Worm (Caenorhabditis elegans) whole organism, early embryonic: Measurements from ENCODE around the gene F53B3.6.

Source experiments
- B0310.2 ChIP-seq: sonication (generic microtip); optimal IDR thresholded peaks from 2 replicates; lab custom pipeline; 2016; ENCODE audit warnings: mild to moderate bottlenecking, missing genetic modification characterization, missing compliant biosample characterization
- F13C5.2 ChIP-seq: sonication (generic microtip); optimal IDR thresholded peaks from 2 replicates; lab custom pipeline; 2017; ENCODE audit warnings: mild to moderate bottlenecking, missing genetic modification characterization, inconsistent platforms, missing compliant biosample characterization
- aly-1 ChIP-seq: sonication (generic microtip); optimal IDR thresholded peaks from 2 replicates; lab custom pipeline; 2016; ENCODE audit warnings: missing genetic modification characterization, missing compliant biosample characterization
- ama-1 ChIP-seq: fragments of 150-350 bp; optimal IDR thresholded peaks from 2 replicates; lab custom pipeline; 2014
- ceh-13 ChIP-seq: fragments of 200-800 bp; sonication (Bioruptor generic); optimal IDR thresholded peaks from 2 replicates; lab custom pipeline; 2018; ENCODE audit warnings: mild to moderate bottlenecking, missing genetic modification characterization, missing compliant biosample characterization
- ceh-36 ChIP-seq: sonication (generic microtip); optimal IDR thresholded peaks from 2 replicates; lab custom pipeline; 2016; ENCODE audit warnings: missing genetic modification characterization, inconsistent platforms, missing compliant biosample characterization
- ets-7 ChIP-seq: sonication (generic microtip); optimal IDR thresholded peaks from 2 replicates; lab custom pipeline; 2016; ENCODE audit warnings: missing genotype, missing genetic modification characterization, missing compliant biosample characterization
- flt-1 ChIP-seq: fragments of 200-800 bp; sonication (Bioruptor generic); IDR thresholded peaks from 2 replicates; pipeline ENCODE4 v1.3.6; 2022; ENCODE audit warnings: missing genetic modification characterization, missing compliant biosample characterization
- hmbx-1 ChIP-seq: sonication (generic microtip); optimal IDR thresholded peaks from 2 replicates; lab custom pipeline; 2016; ENCODE audit warnings: mild to moderate bottlenecking, missing genetic modification characterization, missing compliant biosample characterization
- hmg-4 ChIP-seq: fragments of 200-800 bp; sonication (Bioruptor generic); optimal IDR thresholded peaks from 2 replicates; lab custom pipeline; 2018; ENCODE audit warnings: mild to moderate bottlenecking, missing genetic modification characterization, missing compliant biosample characterization
- hnd-1 ChIP-seq: sonication (generic microtip); optimal IDR thresholded peaks from 2 replicates; lab custom pipeline; 2016; ENCODE audit warnings: missing genetic modification characterization, missing compliant biosample characterization
- pes-1 ChIP-seq: fragments of 200-800 bp; sonication (Bioruptor generic); IDR thresholded peaks from 2 replicates; pipeline ENCODE4 v1.3.6; 2022; ENCODE audit warnings: missing genetic modification reagents, missing genetic modification characterization, missing compliant biosample characterization
- scrt-1 ChIP-seq: fragments of 200-800 bp; sonication (Bioruptor generic); IDR thresholded peaks from 2 replicates; pipeline ENCODE4 v1.3.6; 2022; ENCODE audit warnings: missing genetic modification characterization, missing compliant biosample characterization
- sea-1 ChIP-seq: fragments of 200-800 bp; sonication (Bioruptor generic); conservative IDR thresholded peaks from 2 replicates; pipeline ENCODE4 v1.3.6; 2022; ENCODE audit warnings: missing genetic modification characterization, missing compliant biosample characterization
- tbx-11 ChIP-seq: fragments of 200-800 bp; sonication (Bioruptor generic); IDR thresholded peaks from 2 replicates; pipeline ENCODE4 v1.3.6; 2022; ENCODE audit warnings: missing genetic modification characterization, missing compliant biosample characterization
- tbx-37 ChIP-seq: fragments of 200-800 bp; sonication (Bioruptor generic); conservative IDR thresholded peaks from 2 replicates; pipeline ENCODE4 v1.3.6; 2022; ENCODE audit warnings: missing genetic modification reagents, missing genetic modification characterization, missing compliant biosample characterization
- tra-4 ChIP-seq: sonication (generic microtip); optimal IDR thresholded peaks from 2 replicates; lab custom pipeline; 2017; ENCODE audit warnings: missing genetic modification characterization, missing compliant biosample characterization

The F53B3.6 gene

ce11 chrX:2863946-2864345 is at the start of gene F53B3.6:
F53B3.6 (plus strand) TSS chrX:2864229.
- TF ChIP-seq scrt-1 (no peak), sea-1 (GFP tag; lab: Robert Waterston, UW) (no peak), ceh-36 (no peak), hmbx-1 (tag; lab: Kevin White, UChicago) (no peak), ceh-13 (GFP tag; lab: Kevin White, UChicago) (no peak), pes-1 (GFP tag; lab: Robert Waterston, UW) (no peak), hmg-4 (GFP tag; lab: Kevin White, UChicago) (no peak)

ce11 chrX:2818899-2819298 is 45.1 kb upstream of the F53B3.6 start:
- TF ChIP-seq tbx-11 (no peak), sea-1 (GFP tag; lab: Robert Waterston, UW) (no peak), tra-4 (tag; lab: Kevin White, UChicago) (no peak), ama-1 (lab: Kevin White, UChicago) (no peak), aly-1 (tag; lab: Kevin White, UChicago) (no peak), flt-1 (no peak), tbx-37 (no peak), hnd-1 (tag; lab: Kevin White, UChicago) (no peak)

ce11 chrX:2819747-2820146 is 44.3 kb upstream of the F53B3.6 start:
- TF ChIP-seq hmg-4 (GFP tag; lab: Kevin White, UChicago) (no peak), tbx-11 (no peak), ama-1 (lab: Kevin White, UChicago) (no peak), tra-4 (tag; lab: Kevin White, UChicago) (no peak), ceh-36 (no peak), flt-1 (no peak)

- TF ChIP-seq B0310.2 (tag; lab: Kevin White, UChicago) (no peak), ets-7 (tag; lab: Kevin White, UChicago) (no peak), hnd-1 (tag; lab: Kevin White, UChicago) (no peak), ceh-13 (GFP tag; lab: Kevin White, UChicago) (no peak), pes-1 (GFP tag; lab: Robert Waterston, UW) (no peak), sea-1 (GFP tag; lab: Robert Waterston, UW) (no peak), hmbx-1 (tag; lab: Kevin White, UChicago) (no peak), ceh-36 (no peak), flt-1 (no peak), tbx-37 (no peak), hmg-4 (GFP tag; lab: Kevin White, UChicago) (no peak), F13C5.2 (tag; lab: Kevin White, UChicago) (no peak), scrt-1 (no peak), tbx-11 (no peak), tra-4 (tag; lab: Kevin White, UChicago) (no peak), ama-1 (lab: Kevin White, UChicago) (no peak), aly-1 (tag; lab: Kevin White, UChicago) (no peak)
These were observed 43.9 kb upstream of the F53B3.6 start, which contains the start of gene tsp-6 for ce11 chrX:2820148-2820547. tsp-6 (plus strand) TSS chrX:2820448.

ce11 chrX:2826337-2826736 is 37.7 kb upstream of the F53B3.6 start:
- TF ChIP-seq ceh-13 (GFP tag; lab: Kevin White, UChicago) (no peak), B0310.2 (tag; lab: Kevin White, UChicago) (no peak), scrt-1 (no peak)

ce11 chrX:2827702-2828182 is 36.3 kb upstream of the F53B3.6 start, which contains the start of gene ssr-2:
ssr-2 (minus strand) TSS chrX:2827752.
- no peak for TF ChIP-seq hnd-1 (tag; lab: Kevin White, UChicago)
- TF ChIP-seq F13C5.2 (tag; lab: Kevin White, UChicago) = no peak
- no peak for TF ChIP-seq ama-1 (lab: Kevin White, UChicago)
- no peak for TF ChIP-seq hmbx-1 (tag; lab: Kevin White, UChicago)
- TF ChIP-seq tbx-11 = no peak
- no peak for TF ChIP-seq aly-1 (tag; lab: Kevin White, UChicago)
- no peak for TF ChIP-seq pes-1 (GFP tag; lab: Robert Waterston, UW)
- TF ChIP-seq ets-7 (tag; lab: Kevin White, UChicago) = no peak

ce11 chrX:2836770-2837169 is 27.3 kb upstream of the F53B3.6 start:
- no peak for TF ChIP-seq ceh-36
- TF ChIP-seq B0310.2 (tag; lab: Kevin White, UChicago) = no peak
- TF ChIP-seq ets-7 (tag; lab: Kevin White, UChicago) = no peak
- TF ChIP-seq tbx-11 = no peak
- no peak for TF ChIP-seq hmbx-1 (tag; lab: Kevin White, UChicago)
- TF ChIP-seq flt-1 = no peak
- TF ChIP-seq sea-1 (GFP tag; lab: Robert Waterston, UW) = no peak
- TF ChIP-seq hmg-4 (GFP tag; lab: Kevin White, UChicago) = no peak
- no peak for TF ChIP-seq aly-1 (tag; lab: Kevin White, UChicago)

ce11 chrX:2837477-2837876 is 26.6 kb upstream of the F53B3.6 start:
- TF ChIP-seq F13C5.2 (tag; lab: Kevin White, UChicago) (no peak), pes-1 (GFP tag; lab: Robert Waterston, UW) (no peak), sea-1 (GFP tag; lab: Robert Waterston, UW) (no peak), hmg-4 (GFP tag; lab: Kevin White, UChicago) (no peak), tbx-11 (no peak), aly-1 (tag; lab: Kevin White, UChicago) (no peak), ceh-13 (GFP tag; lab: Kevin White, UChicago) (no peak), flt-1 (no peak), ama-1 (lab: Kevin White, UChicago) (no peak), B0310.2 (tag; lab: Kevin White, UChicago) (no peak), tra-4 (tag; lab: Kevin White, UChicago) (no peak), hmbx-1 (tag; lab: Kevin White, UChicago) (no peak), hnd-1 (tag; lab: Kevin White, UChicago) (no peak), scrt-1 (no peak)
